Fruit fly (Drosophila melanogaster) whole organism: ENCODE measurements around the gene Sh.

ENCODE experiments used
- CG8478 ChIP-seq: fragments of >200 bp; optimal IDR thresholded peaks from 2 replicates; lab custom pipeline; 2018; ENCODE audit warnings: inconsistent platforms
- usp ChIP-seq: fragments of >200 bp; optimal IDR thresholded peaks from 2 replicates; lab custom pipeline; 2017; ENCODE audit warnings: missing biosample characterization, missing genetic modification characterization, mixed read lengths

dm6 chrX:18090333-18090732 lies 27.3 kb upstream of the Sh start, which contains the start of gene Swt1:
- TF ChIP-seq usp (GFP tag; lab: Kevin White, UChicago) (no peak), CG8478 (no peak)
